Worm (Caenorhabditis elegans): ENCODE measurements around the gene rps-11.

Gene rps-11

DNA sequence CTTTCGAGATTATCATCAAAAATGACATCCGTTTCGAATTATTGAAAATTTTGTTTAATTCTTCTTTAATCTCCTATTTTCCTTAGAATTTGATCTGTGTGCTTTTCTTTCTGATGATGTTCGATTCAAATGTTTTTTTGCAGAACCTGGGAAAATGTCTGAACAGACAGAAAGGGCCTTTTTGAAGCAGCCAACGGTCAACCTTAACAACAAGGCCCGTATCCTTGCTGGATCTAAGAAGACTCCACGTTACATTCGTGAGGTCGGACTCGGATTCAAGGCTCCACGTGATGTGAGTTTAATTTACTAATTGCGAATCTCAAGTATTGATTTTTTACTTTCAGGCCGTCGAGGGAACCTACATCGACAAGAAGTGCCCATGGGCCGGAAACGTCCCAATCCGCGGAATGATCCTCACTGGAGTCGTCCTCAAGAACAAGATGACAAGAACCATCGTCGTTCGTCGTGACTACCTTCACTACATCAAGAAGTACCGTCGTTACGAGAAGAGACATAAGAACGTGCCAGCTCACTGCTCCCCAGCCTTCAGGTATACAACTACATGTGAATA is at the start of gene rps-11:
TSS of gene rps-11 (plus strand) at position 144 of the 571 bp plus-strand sequence.
- no peak for TF ChIP-seq ztf-29 (GFP tag; IDR thresholded peaks at IDR 0.05)
- no peak for TF ChIP-seq ztf-23 (GFP tag; IDR thresholded peaks at IDR 0.05)
- no peak for TF ChIP-seq cog-1 (tag; optimal IDR thresholded peaks at IDR 0.05)
- TF ChIP-seq flt-1 (GFP tag; IDR thresholded peaks at IDR 0.05): no peak
- TF ChIP-seq ref-1 (GFP tag; conservative IDR thresholded peaks at IDR 0.05): no peak
- no peak for TF ChIP-seq tab-1 (GFP tag; IDR thresholded peaks at IDR 0.05)
- no peak for TF ChIP-seq T22C8.4 (GFP tag; IDR thresholded peaks at IDR 0.05)
- TF ChIP-seq med-1 (GFP tag; optimal IDR thresholded peaks at IDR 0.05; ENCODE audit: insufficient read depth): no peak

DNA sequence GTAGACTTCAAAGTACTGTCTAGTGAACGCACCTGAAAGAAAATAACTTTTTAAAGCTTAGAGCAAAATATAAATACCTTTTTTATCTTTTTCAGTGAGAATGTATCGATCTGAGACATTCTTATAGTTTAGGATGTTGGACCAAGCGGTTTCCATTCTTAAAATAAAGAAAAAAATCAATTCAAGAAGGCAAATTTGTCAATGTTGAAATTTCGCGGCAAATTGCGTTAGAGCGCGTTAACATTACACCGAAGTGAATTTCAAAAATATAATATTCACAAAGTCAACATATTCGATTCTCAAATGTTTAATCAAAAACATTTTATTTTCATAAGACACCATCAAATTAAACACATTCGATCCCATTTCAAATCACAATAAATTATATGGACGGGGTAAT is 40.8 kb upstream of the rps-11 start, which contains the start of gene F12F6.7:
TSS of gene F12F6.7 (minus strand) at position 157 of the 400 bp plus-strand sequence.
- no peak for TF ChIP-seq ztf-29 (GFP tag; IDR thresholded peaks at IDR 0.05)
- no peak for TF ChIP-seq tab-1 (GFP tag; IDR thresholded peaks at IDR 0.05)
- no peak for TF ChIP-seq T22C8.4 (GFP tag; IDR thresholded peaks at IDR 0.05)
- TF ChIP-seq ztf-23 (GFP tag; IDR thresholded peaks at IDR 0.05): no peak
- TF ChIP-seq cog-1 (tag; optimal IDR thresholded peaks at IDR 0.05): no peak
- no peak for TF ChIP-seq klf-2 (GFP tag; conservative IDR thresholded peaks at IDR 0.05)
- TF ChIP-seq flt-1 (GFP tag; IDR thresholded peaks at IDR 0.05): no peak
- no peak for TF ChIP-seq med-1 (GFP tag; optimal IDR thresholded peaks at IDR 0.05; ENCODE audit: insufficient read depth)
- no peak for TF ChIP-seq ref-1 (GFP tag; conservative IDR thresholded peaks at IDR 0.05)

- TF ChIP-seq tab-1 (GFP tag; IDR thresholded peaks at IDR 0.05) (no peak), med-1 (GFP tag; optimal IDR thresholded peaks at IDR 0.05; ENCODE audit: insufficient read depth) (no peak), klf-2 (GFP tag; conservative IDR thresholded peaks at IDR 0.05) (no peak), T22C8.4 (GFP tag; IDR thresholded peaks at IDR 0.05) (no peak), cog-1 (tag; optimal IDR thresholded peaks at IDR 0.05) (no peak), flt-1 (GFP tag; IDR thresholded peaks at IDR 0.05) (no peak), ztf-29 (GFP tag; IDR thresholded peaks at IDR 0.05) (no peak), ztf-23 (GFP tag; IDR thresholded peaks at IDR 0.05) (no peak), ref-1 (GFP tag; conservative IDR thresholded peaks at IDR 0.05) (no peak)
Measured at ce11 chrIV:11563090-11563489, 39.4 kb upstream of the rps-11 start.

- TF ChIP-seq med-1 (GFP tag; optimal IDR thresholded peaks at IDR 0.05; ENCODE audit: insufficient read depth) (no peak), ztf-23 (GFP tag; IDR thresholded peaks at IDR 0.05) (no peak), flt-1 (GFP tag; IDR thresholded peaks at IDR 0.05) (no peak), ref-1 (GFP tag; conservative IDR thresholded peaks at IDR 0.05) (no peak), tab-1 (GFP tag; IDR thresholded peaks at IDR 0.05) (no peak), klf-2 (GFP tag; conservative IDR thresholded peaks at IDR 0.05) (no peak), T22C8.4 (GFP tag; IDR thresholded peaks at IDR 0.05) (no peak), ztf-29 (GFP tag; IDR thresholded peaks at IDR 0.05) (no peak), cog-1 (tag; optimal IDR thresholded peaks at IDR 0.05) (no peak)
Measured at ce11 chrIV:11565022-11565421, 37.4 kb upstream of the rps-11 start.

DNA sequence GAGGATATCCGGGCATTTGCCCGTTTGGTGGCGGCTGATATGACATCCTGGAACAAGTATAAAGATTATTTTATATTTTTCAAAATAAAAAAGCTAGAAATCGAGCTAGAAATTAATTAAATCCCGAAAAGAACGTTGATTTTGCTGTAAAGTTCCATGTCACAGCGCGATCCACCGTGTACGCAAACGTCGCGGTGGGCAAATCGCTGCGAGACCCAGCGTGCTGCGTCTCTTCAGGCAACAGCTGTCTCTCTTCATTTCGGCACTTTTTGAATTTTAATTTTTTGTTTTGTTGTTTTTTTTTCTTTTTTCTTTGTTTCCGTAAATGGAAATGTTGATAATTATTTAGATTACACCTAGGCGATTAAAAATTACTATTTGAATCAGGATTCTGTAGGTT is 36.3 kb upstream of the rps-11 start, which contains the start of gene sec-24.1:
TSS of gene sec-24.1 (minus strand) at position 49 of the 400 bp plus-strand sequence.
- TF ChIP-seq cog-1 (tag; optimal IDR thresholded peaks at IDR 0.05) (peak; percentile 75), med-1 (GFP tag; optimal IDR thresholded peaks at IDR 0.05; ENCODE audit: insufficient read depth) (no peak), ztf-23 (GFP tag; IDR thresholded peaks at IDR 0.05) (no peak), ztf-29 (GFP tag; IDR thresholded peaks at IDR 0.05) (no peak), T22C8.4 (GFP tag; IDR thresholded peaks at IDR 0.05) (no peak), ref-1 (GFP tag; conservative IDR thresholded peaks at IDR 0.05) (no peak), flt-1 (GFP tag; IDR thresholded peaks at IDR 0.05) (no peak), tab-1 (GFP tag; IDR thresholded peaks at IDR 0.05) (no peak)

ce11 chrIV:11568249-11568940 is 34.0 kb upstream of the rps-11 start:
- TF ChIP-seq ztf-23 (GFP tag; IDR thresholded peaks at IDR 0.05): no peak
- TF ChIP-seq tab-1 (GFP tag; IDR thresholded peaks at IDR 0.05): no peak
- TF ChIP-seq ztf-29 (GFP tag; IDR thresholded peaks at IDR 0.05): no peak
- no peak for TF ChIP-seq cog-1 (tag; optimal IDR thresholded peaks at IDR 0.05)
- TF ChIP-seq klf-2 (GFP tag; conservative IDR thresholded peaks at IDR 0.05): no peak
- TF ChIP-seq med-1 (GFP tag; optimal IDR thresholded peaks at IDR 0.05; ENCODE audit: insufficient read depth): no peak
- TF ChIP-seq flt-1 (GFP tag; IDR thresholded peaks at IDR 0.05): no peak
- no peak for TF ChIP-seq T22C8.4 (GFP tag; IDR thresholded peaks at IDR 0.05)
- TF ChIP-seq ref-1 (GFP tag; conservative IDR thresholded peaks at IDR 0.05): no peak

- TF ChIP-seq flt-1 (GFP tag; IDR thresholded peaks at IDR 0.05) (no peak), T22C8.4 (GFP tag; IDR thresholded peaks at IDR 0.05) (no peak), cog-1 (tag; optimal IDR thresholded peaks at IDR 0.05) (no peak), med-1 (GFP tag; optimal IDR thresholded peaks at IDR 0.05; ENCODE audit: insufficient read depth) (no peak), klf-2 (GFP tag; conservative IDR thresholded peaks at IDR 0.05) (no peak), ztf-29 (GFP tag; IDR thresholded peaks at IDR 0.05) (no peak), tab-1 (GFP tag; IDR thresholded peaks at IDR 0.05) (no peak), ref-1 (GFP tag; conservative IDR thresholded peaks at IDR 0.05) (no peak), ztf-23 (GFP tag; IDR thresholded peaks at IDR 0.05) (no peak)
Measured at ce11 chrIV:11569795-11570194, 32.6 kb upstream of the rps-11 start.

DNA sequence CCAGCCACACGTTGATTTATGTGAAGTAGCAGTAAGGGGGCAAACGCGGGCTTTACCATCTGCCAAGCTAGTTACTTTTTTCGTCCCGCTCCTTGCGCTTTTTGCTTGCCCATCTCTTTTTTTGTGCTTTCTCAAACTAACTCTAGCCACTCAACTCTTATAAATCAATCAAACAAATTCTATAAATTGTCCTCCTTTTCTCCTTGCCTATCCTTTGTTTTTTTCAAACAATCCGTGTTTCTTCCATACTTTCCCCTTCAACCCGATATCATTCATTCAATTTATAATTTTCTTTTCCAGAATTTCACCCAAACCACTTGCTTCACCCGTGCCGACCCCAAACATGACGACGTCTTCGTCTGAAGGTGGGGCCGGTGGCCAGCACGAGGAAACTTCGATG is 32.2 kb upstream of the rps-11 start, which contains the start of gene srgp-1:
TSS of gene srgp-1 (plus strand) at position 301 of the 400 bp plus-strand sequence.
- no peak for TF ChIP-seq med-1 (GFP tag; optimal IDR thresholded peaks at IDR 0.05; ENCODE audit: insufficient read depth)
- TF ChIP-seq klf-2 (GFP tag; conservative IDR thresholded peaks at IDR 0.05): no peak
- TF ChIP-seq flt-1 (GFP tag; IDR thresholded peaks at IDR 0.05): no peak
- no peak for TF ChIP-seq tab-1 (GFP tag; IDR thresholded peaks at IDR 0.05)
- no peak for TF ChIP-seq T22C8.4 (GFP tag; IDR thresholded peaks at IDR 0.05)
- TF ChIP-seq ztf-23 (GFP tag; IDR thresholded peaks at IDR 0.05): no peak
- no peak for TF ChIP-seq ztf-29 (GFP tag; IDR thresholded peaks at IDR 0.05)
- no peak for TF ChIP-seq ref-1 (GFP tag; conservative IDR thresholded peaks at IDR 0.05)
- TF ChIP-seq cog-1 (tag; optimal IDR thresholded peaks at IDR 0.05): no peak

ce11 chrIV:11571374-11571839 is 31.0 kb upstream of the rps-11 start:
- TF ChIP-seq ref-1 (GFP tag; conservative IDR thresholded peaks at IDR 0.05) (no peak), cog-1 (tag; optimal IDR thresholded peaks at IDR 0.05) (no peak), ztf-23 (GFP tag; IDR thresholded peaks at IDR 0.05) (no peak), flt-1 (GFP tag; IDR thresholded peaks at IDR 0.05) (no peak), T22C8.4 (GFP tag; IDR thresholded peaks at IDR 0.05) (no peak), med-1 (GFP tag; optimal IDR thresholded peaks at IDR 0.05; ENCODE audit: insufficient read depth) (no peak), ztf-29 (GFP tag; IDR thresholded peaks at IDR 0.05) (no peak), tab-1 (GFP tag; IDR thresholded peaks at IDR 0.05) (no peak), klf-2 (GFP tag; conservative IDR thresholded peaks at IDR 0.05) (no peak)

All from whole organism, midembryonic.